Fruit fly (Drosophila melanogaster): ENCODE measurements around the gene loh.

The loh gene

DNA sequence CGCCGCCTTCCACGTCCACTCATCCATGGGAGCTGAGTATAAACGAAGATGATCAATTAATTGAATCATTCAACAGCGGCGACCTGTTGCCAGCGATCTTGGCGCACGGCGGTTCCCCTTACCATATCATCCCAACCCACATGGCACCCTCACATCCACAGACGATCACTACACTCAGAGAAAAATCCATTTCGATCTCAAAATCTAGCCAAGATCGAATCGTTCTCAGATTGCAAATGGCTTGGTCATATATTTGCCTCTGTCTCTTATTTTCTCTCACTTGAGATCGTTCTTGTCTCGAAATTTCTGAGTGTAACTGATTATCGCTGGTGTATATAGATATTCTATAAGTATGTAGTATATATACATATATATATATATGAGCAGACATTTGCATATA, 26.1 kb downstream of the loh start (continued):
- TF ChIP-seq gem (tag; optimal IDR thresholded peaks at IDR 0.05): peak; percentile 69
- TF ChIP-seq Chrac-16 (GFP tag; optimal IDR thresholded peaks at IDR 0.05): peak; percentile 25
- TF ChIP-seq Hey (tag; optimal IDR thresholded peaks at IDR 0.05): no peak
- peak; percentile 10 for TF ChIP-seq CG13624 (GFP tag; optimal IDR thresholded peaks at IDR 0.05)
- peak; percentile 28 for TF ChIP-seq CG10654 (GFP tag; optimal IDR thresholded peaks at IDR 0.05)
- no peak for TF ChIP-seq Nf-YB (GFP tag; optimal IDR thresholded peaks at IDR 0.05)
- no peak for TF ChIP-seq TFAM (GFP tag; optimal IDR thresholded peaks at IDR 0.05)
- TF ChIP-seq CG4404 (GFP tag; IDR thresholded peaks at IDR 0.05): no peak
- peak; percentile 44 for TF ChIP-seq phol (tag; optimal IDR thresholded peaks at IDR 0.05)
- TF ChIP-seq gce (GFP tag; IDR thresholded peaks at IDR 0.05): peak; percentile 45; the same call in 1 of the 3 replicates
- TF ChIP-seq repo (GFP tag; optimal IDR thresholded peaks at IDR 0.05): no peak
- TF ChIP-seq lilli (GFP tag; optimal IDR thresholded peaks at IDR 0.05): peak; percentile 52
- peak; percentile 20; the same call in 1 of the 3 replicates for TF ChIP-seq CG7357 (GFP tag; IDR thresholded peaks at IDR 0.05)
- peak; percentile 5 for TF ChIP-seq zfh2 (GFP tag; optimal IDR thresholded peaks at IDR 0.05)
- TF ChIP-seq Hmr (GFP tag; optimal IDR thresholded peaks at IDR 0.05): peak; percentile 43
- TF ChIP-seq CG18599 (GFP tag; optimal IDR thresholded peaks at IDR 0.05): peak; percentile 47
- no peak for TF ChIP-seq sd (tag; optimal IDR thresholded peaks at IDR 0.05)
- no peak for TF ChIP-seq CG10959 (GFP tag; IDR thresholded peaks at IDR 0.05)
- no peak for TF ChIP-seq CG9609 (GFP tag; optimal IDR thresholded peaks at IDR 0.05)
- TF ChIP-seq sens-2 (GFP tag; IDR thresholded peaks at IDR 0.05): peak; percentile 29; the same call in 1 of the 2 replicates
- no peak for TF ChIP-seq Mes4 (GFP tag; optimal IDR thresholded peaks at IDR 0.05)
- no peak for TF ChIP-seq CG32767 (GFP tag; IDR thresholded peaks at IDR 0.05)
- TF ChIP-seq Oli (tag; optimal IDR thresholded peaks at IDR 0.05): peak; percentile 54
- no peak for TF ChIP-seq Trl (optimal IDR thresholded peaks at IDR 0.05)
- TF ChIP-seq Trl (GFP tag; optimal IDR thresholded peaks at IDR 0.05): peak; percentile 38
- TF ChIP-seq Scr (GFP tag; IDR thresholded peaks at IDR 0.05; ENCODE audit: partially characterized antibody): no peak
- TF ChIP-seq ranshi (GFP tag; IDR thresholded peaks at IDR 0.05): peak; percentile 58; the same call in 1 of the 2 replicates
- no peak for TF ChIP-seq HLHmδ (GFP tag; optimal IDR thresholded peaks at IDR 0.05)
- no peak for TF ChIP-seq Neu2 (GFP tag; optimal IDR thresholded peaks at IDR 0.05; ENCODE audit: borderline replicate concordance)
- TF ChIP-seq D (optimal IDR thresholded peaks at IDR 0.05): no peak
- peak; percentile 26 for TF ChIP-seq D (GFP tag; optimal IDR thresholded peaks at IDR 0.05)
- peak; percentile 35 for TF ChIP-seq CG15601 (tag; optimal IDR thresholded peaks at IDR 0.05)
- TF ChIP-seq CG17912 (GFP tag; optimal IDR thresholded peaks at IDR 0.05): no peak
- peak; percentile 59 for TF ChIP-seq PHDP (tag; optimal IDR thresholded peaks at IDR 0.05)
- no peak for TF ChIP-seq Bteb2 (GFP tag; optimal IDR thresholded peaks at IDR 0.05)
- no peak for TF ChIP-seq tll (GFP tag; optimal IDR thresholded peaks at IDR 0.05)
- no peak for TF ChIP-seq crp (GFP tag; optimal IDR thresholded peaks at IDR 0.05)
- peak; percentile 18 for TF ChIP-seq Six4 (GFP tag; optimal IDR thresholded peaks at IDR 0.05)
- TF ChIP-seq Dref (GFP tag; IDR thresholded peaks at IDR 0.05): no peak
- peak; percentile 49 for TF ChIP-seq ATbp (GFP tag; optimal IDR thresholded peaks at IDR 0.05)
- no peak for TF ChIP-seq cg (GFP tag; optimal IDR thresholded peaks at IDR 0.05)
- peak; percentile 18 for TF ChIP-seq BtbVII (GFP tag; optimal IDR thresholded peaks at IDR 0.05)
- TF ChIP-seq Rx (GFP tag; IDR thresholded peaks at IDR 0.05): 0 out of 2 replicates have a peak, but pooled peaks have one; percentile 39
- no peak for TF ChIP-seq tio (GFP tag; optimal IDR thresholded peaks at IDR 0.05)
- TF ChIP-seq Max (GFP tag; optimal IDR thresholded peaks at IDR 0.05): no peak
- TF ChIP-seq BEAF-32 (GFP tag; optimal IDR thresholded peaks at IDR 0.05): no peak
- no peak for TF ChIP-seq CG7987 (GFP tag; optimal IDR thresholded peaks at IDR 0.05)
- peak; percentile 23 for TF ChIP-seq gsb-n (tag; optimal IDR thresholded peaks at IDR 0.05)
- no peak for TF ChIP-seq CG3065 (GFP tag; optimal IDR thresholded peaks at IDR 0.05)
- TF ChIP-seq Adf1 (GFP tag; IDR thresholded peaks at IDR 0.05): peak; percentile 34; the same call in 1 of the 2 replicates
- peak; percentile 56; the same call in 1 of the 2 replicates for TF ChIP-seq dati (GFP tag; IDR thresholded peaks at IDR 0.05)
